Worm (Caenorhabditis elegans) whole organism, L2 larva: ENCODE data around the gene dif-1.

Source experiments
- C34F6.9 ChIP-seq: fragments of 150-350 bp; optimal IDR thresholded peaks from 2 replicates; lab custom pipeline; 2014; ENCODE audit warnings: missing biosample characterization, missing genetic modification characterization
- ama-1 ChIP-seq: fragments of 150-350 bp; optimal IDR thresholded peaks from 2 replicates; lab custom pipeline; 2018; ENCODE audit warnings: inconsistent platforms
- blmp-1 ChIP-seq: sonication (generic microtip); optimal IDR thresholded peaks from 2 replicates; lab custom pipeline; 2017; ENCODE audit warnings: missing genetic modification characterization, mild to moderate bottlenecking, missing compliant biosample characterization, antibody characterized with exemption, moderate library complexity; ENCODE audit not compliant: insufficient read depth
- ceh-16 ChIP-seq: fragments of 150-350 bp; optimal IDR thresholded peaks from 2 replicates; lab custom pipeline; 2014; ENCODE audit warnings: missing biosample characterization, missing genetic modification characterization
- fos-1 ChIP-seq: fragments of 150-350 bp; optimal IDR thresholded peaks from 2 replicates; lab custom pipeline; 2014; ENCODE audit warnings: missing biosample characterization, missing genetic modification characterization
- lsy-2 ChIP-seq, 2 experiments: fragments of 150-350 bp in 1 of 2; sonication (generic microtip) in 1 of 2; optimal IDR thresholded peaks; 2 replicates each; lab custom pipeline; 2014 to 2017; ENCODE audit warnings: missing biosample characterization in 2 of 2, missing genetic modification characterization in 2 of 2
- mdl-1 ChIP-seq, 2 experiments: fragments of 150-350 bp in 1 of 2; sonication (generic microtip) in 1 of 2; optimal IDR thresholded peaks; 2 replicates each; lab custom pipeline; 2017; ENCODE audit warnings: missing biosample characterization in 2 of 2, missing genetic modification characterization in 2 of 2
- nhr-11 ChIP-seq: fragments of 150-350 bp; optimal IDR thresholded peaks from 2 replicates; lab custom pipeline; 2014; ENCODE audit warnings: missing biosample characterization, missing genetic modification characterization
- nhr-129 ChIP-seq: fragments of 150-350 bp; optimal IDR thresholded peaks from 2 replicates; lab custom pipeline; 2014; ENCODE audit warnings: missing biosample characterization, missing genetic modification characterization
- unc-39 ChIP-seq: fragments of 150-350 bp; optimal IDR thresholded peaks from 2 replicates; lab custom pipeline; 2014; ENCODE audit warnings: missing biosample characterization, missing genetic modification characterization
- unc-55 ChIP-seq: fragments of 150-350 bp; sonication (generic microtip); optimal IDR thresholded peaks from 3 replicates; lab custom pipeline; 2014; ENCODE audit warnings: missing biosample characterization, missing genetic modification reagents, missing genetic modification characterization
- ztf-11 ChIP-seq: sonication (generic microtip); optimal IDR thresholded peaks from 2 replicates; lab custom pipeline; 2017; ENCODE audit warnings: missing biosample characterization, missing genetic modification characterization

ce11 chrIV:7558653-7559052, 5.8 kb upstream of the dif-1 start:
- no peak for TF ChIP-seq ceh-16 (tag; lab: Kevin White, UChicago)
- no peak for TF ChIP-seq fos-1 (tag; lab: Kevin White, UChicago)
- no peak for TF ChIP-seq unc-39 (tag; lab: Kevin White, UChicago)
- no peak for TF ChIP-seq nhr-129 (tag; lab: Kevin White, UChicago)
- no peak for TF ChIP-seq blmp-1
- no peak for TF ChIP-seq unc-55 (GFP tag; lab: Kevin White, UChicago)
- TF ChIP-seq mdl-1 (tag; optimal IDR thresholded peaks at IDR 0.05; lab: Kevin White, UChicago) = no peak
- TF ChIP-seq ama-1 (lab: Kevin White, UChicago) = no peak
- no peak for TF ChIP-seq lsy-2 (tag; optimal IDR thresholded peaks at IDR 0.05; lab: Kevin White, UChicago)
- TF ChIP-seq ztf-11 (tag; lab: Kevin White, UChicago) = no peak
- no peak for TF ChIP-seq C34F6.9 (tag; lab: Kevin White, UChicago)
- no peak for TF ChIP-seq nhr-11 (tag; lab: Kevin White, UChicago)
